Fruit fly (Drosophila melanogaster): ENCODE data around the gene Lim1.

DNA sequence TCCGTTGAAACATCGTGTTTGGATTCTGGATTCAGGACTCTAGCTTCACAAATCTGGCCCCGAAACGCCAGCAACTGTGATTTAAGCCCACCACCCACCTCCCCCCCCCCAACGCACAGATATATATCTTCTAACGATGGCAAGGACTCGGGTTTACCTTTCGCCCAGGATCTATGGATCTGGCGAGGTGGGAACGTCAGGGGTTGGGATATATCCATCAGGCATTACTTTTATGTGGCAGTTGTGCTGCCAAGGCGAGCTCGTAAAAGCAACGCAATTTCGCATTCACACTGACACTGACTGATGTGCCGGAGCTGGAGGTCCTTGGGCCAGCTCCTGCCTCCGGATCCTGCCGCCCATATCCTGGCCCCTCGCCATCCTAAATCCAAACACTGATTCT is 73.2 kb downstream of the Lim1 start:
- TF ChIP-seq ss (GFP tag; optimal IDR thresholded peaks at IDR 0.05) (no peak), pdm3 (GFP tag; optimal IDR thresholded peaks at IDR 0.05) (no peak), CG32006 (GFP tag; optimal IDR thresholded peaks at IDR 0.05) (no peak), Gug (GFP tag; IDR thresholded peaks at IDR 0.05) (no peak), spab (GFP tag; optimal IDR thresholded peaks at IDR 0.05) (no peak), lz (GFP tag; optimal IDR thresholded peaks at IDR 0.05) (no peak), Blimp-1 (GFP tag; optimal IDR thresholded peaks at IDR 0.05) (no peak), Ets96B (tag; optimal IDR thresholded peaks at IDR 0.05) (no peak), esn (GFP tag; optimal IDR thresholded peaks at IDR 0.05) (no peak), Hr38 (GFP tag; optimal IDR thresholded peaks at IDR 0.05) (no peak), Sox15 (GFP tag; optimal IDR thresholded peaks at IDR 0.05) (no peak), Met (GFP tag; optimal IDR thresholded peaks at IDR 0.05) (no peak), CG15336 (GFP tag; IDR thresholded peaks at IDR 0.05) (no peak)
